Fruit fly (Drosophila melanogaster) whole organism, embryonic: ENCODE data around the gene CG13315.

Experiments
- Bgb ChIP-seq: fragments of 200-800 bp; sonication (Bioruptor generic); IDR thresholded peaks from 2 replicates; pipeline ENCODE4 v1.3.6; 2022; ENCODE audit warnings: missing biosample characterization, missing genetic modification characterization; ENCODE audit not compliant: partially characterized antibody
- Bteb2 ChIP-seq: fragments of 200-800 bp; sonication (Bioruptor generic); optimal IDR thresholded peaks from 2 replicates; lab custom pipeline; 2016; ENCODE audit warnings: missing biosample characterization, missing genetic modification characterization
- CG11398 ChIP-seq: fragments of 200-800 bp; sonication (Bioruptor generic); optimal IDR thresholded peaks from 2 replicates; lab custom pipeline; 2016; ENCODE audit warnings: missing biosample characterization, missing genetic modification characterization
- CG12769 ChIP-seq: fragments of 200-800 bp; sonication (Bioruptor generic); optimal IDR thresholded peaks from 2 replicates; lab custom pipeline; 2019; ENCODE audit warnings: missing biosample characterization, mild to moderate bottlenecking, missing genetic modification characterization, moderate library complexity
- CG13894 ChIP-seq: fragments of 200-800 bp; sonication (Bioruptor generic); optimal IDR thresholded peaks from 3 replicates; lab custom pipeline; 2018; ENCODE audit warnings: missing biosample characterization, mild to moderate bottlenecking, missing genetic modification characterization, moderate library complexity
- CG14050 ChIP-seq: fragments of 200-800 bp; sonication (Bioruptor generic); IDR thresholded peaks from 3 replicates; pipeline ENCODE4 v1.3.6; 2022; ENCODE audit warnings: missing biosample characterization, missing genetic modification characterization
- CG15073 ChIP-seq: fragments of 200-800 bp; sonication (Bioruptor generic); optimal IDR thresholded peaks from 2 replicates; lab custom pipeline; 2016; ENCODE audit warnings: missing biosample characterization, missing genetic modification characterization
- CG15269 ChIP-seq: fragments of 200-800 bp; sonication (Bioruptor generic); optimal IDR thresholded peaks from 2 replicates; lab custom pipeline; 2018; ENCODE audit warnings: missing biosample characterization, mild to moderate bottlenecking, missing genetic modification characterization, moderate library complexity
- CG16813 ChIP-seq: fragments of 200-800 bp; sonication (Bioruptor generic); IDR thresholded peaks from 3 replicates; pipeline ENCODE4 v1.3.6; 2022; ENCODE audit warnings: missing biosample characterization, missing genetic modification characterization; ENCODE audit not compliant: partially characterized antibody
- CG16815 ChIP-seq: fragments of 200-800 bp; sonication (Bioruptor generic); optimal IDR thresholded peaks from 3 replicates; lab custom pipeline; 2017; ENCODE audit warnings: missing biosample characterization, mild to moderate bottlenecking, missing genetic modification characterization
- CG2129 ChIP-seq: fragments of 200-800 bp; sonication (Bioruptor generic); IDR thresholded peaks from 2 replicates; pipeline ENCODE4 v1.3.6; 2022; ENCODE audit warnings: missing biosample characterization, missing genetic modification characterization; ENCODE audit not compliant: partially characterized antibody
- CG2199 ChIP-seq: fragments of 200-800 bp; sonication (Bioruptor generic); IDR thresholded peaks from 3 replicates; pipeline ENCODE4 v1.3.6; 2022; ENCODE audit warnings: missing biosample characterization, missing genetic modification characterization
- CG31224 ChIP-seq: fragments of 200-800 bp; sonication (Bioruptor generic); IDR thresholded peaks from 2 replicates; pipeline ENCODE4 v1.3.6; 2022; ENCODE audit warnings: missing biosample characterization, missing genetic modification characterization
- CG42726 ChIP-seq: fragments of 200-800 bp; sonication (Bioruptor generic); IDR thresholded peaks from 2 replicates; pipeline ENCODE4 v1.3.6; 2022; ENCODE audit warnings: missing biosample characterization, missing genetic modification characterization; ENCODE audit not compliant: partially characterized antibody
- CG4360 ChIP-seq: fragments of 200-800 bp; sonication (Bioruptor generic); IDR thresholded peaks from 2 replicates; pipeline ENCODE4 v1.3.6; 2022; ENCODE audit warnings: missing biosample characterization, missing genetic modification characterization
- CG4424 ChIP-seq: fragments of 200-800 bp; sonication (Bioruptor generic); optimal IDR thresholded peaks from 3 replicates; lab custom pipeline; 2016; ENCODE audit warnings: missing biosample characterization, missing genetic modification characterization
- CG4820 ChIP-seq: fragments of 200-800 bp; sonication (Bioruptor generic); optimal IDR thresholded peaks from 3 replicates; lab custom pipeline; 2016; ENCODE audit warnings: missing biosample characterization, missing genetic modification characterization
- CG6654 ChIP-seq: fragments of 200-800 bp; sonication (Bioruptor generic); optimal IDR thresholded peaks from 2 replicates; lab custom pipeline; 2017; ENCODE audit warnings: missing biosample characterization, mild to moderate bottlenecking, missing genetic modification characterization
- CG7271 ChIP-seq: fragments of 200-800 bp; sonication (Bioruptor generic); optimal IDR thresholded peaks from 2 replicates; lab custom pipeline; 2018; ENCODE audit warnings: missing biosample characterization, mild to moderate bottlenecking, missing genetic modification characterization, moderate library complexity
- CG7556 ChIP-seq: fragments of 200-800 bp; sonication (Bioruptor generic); optimal IDR thresholded peaks from 2 replicates; lab custom pipeline; 2017; ENCODE audit warnings: missing biosample characterization, mild to moderate bottlenecking, missing genetic modification characterization
- Dip2 ChIP-seq: fragments of 200-800 bp; sonication (Bioruptor generic); IDR thresholded peaks from 2 replicates; pipeline ENCODE4 v1.3.6; 2022; ENCODE audit warnings: missing biosample characterization, missing genetic modification characterization
- Ets65A ChIP-seq: fragments of 200-800 bp; sonication (Bioruptor generic); peaks from one replicate; lab custom pipeline; 2016; ENCODE audit warnings: missing biosample characterization, missing genetic modification characterization
- H2.0 ChIP-seq: fragments of 200-800 bp; sonication (Bioruptor generic); IDR thresholded peaks from 2 replicates; pipeline ENCODE4 v1.3.6; 2022; ENCODE audit warnings: missing biosample characterization, missing genetic modification characterization
- HLH4C ChIP-seq: fragments of 200-800 bp; sonication (Bioruptor generic); IDR thresholded peaks from 3 replicates; pipeline ENCODE4 v1.3.6; 2022; ENCODE audit warnings: missing biosample characterization, missing genetic modification characterization; ENCODE audit not compliant: partially characterized antibody
- Hmr ChIP-seq: fragments of 200-800 bp; sonication (Bioruptor generic); optimal IDR thresholded peaks from 3 replicates; lab custom pipeline; 2017; ENCODE audit warnings: mild to moderate bottlenecking, missing biosample characterization, missing genetic modification reagents, missing genetic modification characterization
- Mad ChIP-seq: fragments of 200-800 bp; sonication (Bioruptor generic); optimal IDR thresholded peaks from 2 replicates; lab custom pipeline; 2016; ENCODE audit warnings: missing biosample characterization, missing genetic modification characterization
- Med ChIP-seq: fragments of 200-800 bp; sonication (Bioruptor generic); peaks from one replicate; lab custom pipeline; 2016; ENCODE audit warnings: missing biosample characterization, missing genetic modification characterization, mild to moderate bottlenecking, inconsistent platforms, moderate library complexity
- Pdp1 ChIP-seq, 2 experiments: fragments of 200-800 bp; sonication (Bioruptor generic); optimal IDR thresholded peaks; 3 replicates each; lab custom pipeline; 2016; ENCODE audit warnings: missing biosample characterization in 2 of 2, missing genetic modification characterization in 2 of 2, mild to moderate bottlenecking in 1 of 2, moderate library complexity in 1 of 2
- Ssrp ChIP-seq: fragments of 200-800 bp; sonication (Bioruptor generic); optimal IDR thresholded peaks from 2 replicates; lab custom pipeline; 2018; ENCODE audit warnings: missing biosample characterization, mild to moderate bottlenecking, missing genetic modification characterization, moderate library complexity
- amos ChIP-seq: fragments of 200-800 bp; sonication (Bioruptor generic); IDR thresholded peaks from 2 replicates; pipeline ENCODE4 v1.3.6; 2022; ENCODE audit warnings: missing biosample characterization, missing genetic modification characterization; ENCODE audit not compliant: partially characterized antibody
- bbx ChIP-seq: fragments of 200-800 bp; sonication (Bioruptor generic); IDR thresholded peaks from 2 replicates; pipeline ENCODE4 v1.3.6; 2022; ENCODE audit warnings: missing biosample characterization, missing genetic modification characterization; ENCODE audit not compliant: partially characterized antibody
- caup ChIP-seq: fragments of 200-800 bp; sonication (Bioruptor generic); optimal IDR thresholded peaks from 3 replicates; lab custom pipeline; 2017; ENCODE audit warnings: missing biosample characterization, mild to moderate bottlenecking, missing genetic modification characterization, moderate library complexity; ENCODE audit not compliant: severe bottlenecking
- ci ChIP-seq: fragments of 200-800 bp; sonication (Bioruptor generic); IDR thresholded peaks from 3 replicates; pipeline ENCODE4 v1.3.6; 2022; ENCODE audit warnings: missing biosample characterization, missing genetic modification characterization
- dmrt11E ChIP-seq: fragments of 200-800 bp; sonication (Bioruptor generic); optimal IDR thresholded peaks from 3 replicates; lab custom pipeline; 2018; ENCODE audit warnings: missing biosample characterization, mild to moderate bottlenecking, missing genetic modification characterization, moderate library complexity
- gfzf ChIP-seq: fragments of 200-800 bp; sonication (Bioruptor generic); optimal IDR thresholded peaks from 2 replicates; lab custom pipeline; 2016; ENCODE audit warnings: missing biosample characterization, mild to moderate bottlenecking, missing genetic modification characterization, moderate library complexity
- gro ChIP-seq: fragments of 200-800 bp; sonication (Bioruptor generic); optimal IDR thresholded peaks from 2 replicates; lab custom pipeline; 2016; ENCODE audit warnings: missing biosample characterization, missing genetic modification characterization
- lab ChIP-seq: fragments of 200-800 bp; sonication (Bioruptor generic); optimal IDR thresholded peaks from 3 replicates; lab custom pipeline; 2017; ENCODE audit warnings: missing biosample characterization, missing genetic modification characterization, mild to moderate bottlenecking, moderate library complexity, missing genetic modification reagents
- pita ChIP-seq: fragments of 200-800 bp; sonication (Bioruptor generic); optimal IDR thresholded peaks from 2 replicates; lab custom pipeline; 2017; ENCODE audit warnings: missing biosample characterization, mild to moderate bottlenecking, missing genetic modification characterization
- row ChIP-seq: fragments of 200-800 bp; sonication (Bioruptor generic); IDR thresholded peaks from 3 replicates; pipeline ENCODE4 v1.3.6; 2022; ENCODE audit warnings: missing biosample characterization, missing genetic modification characterization
- sd ChIP-seq: fragments of 200-800 bp; sonication (Bioruptor generic); optimal IDR thresholded peaks from 3 replicates; lab custom pipeline; 2018; ENCODE audit warnings: missing biosample characterization, mild to moderate bottlenecking, missing genetic modification characterization, moderate library complexity
- sens ChIP-seq: fragments of 200-800 bp; sonication (Bioruptor generic); peaks from one replicate; lab custom pipeline; 2016; ENCODE audit warnings: missing biosample characterization, missing genetic modification characterization
- sug ChIP-seq: fragments of 200-800 bp; optimal IDR thresholded peaks from 2 replicates; lab custom pipeline; 2019; ENCODE audit warnings: missing biosample characterization, mild to moderate bottlenecking, missing genetic modification characterization, moderate library complexity
- vnd ChIP-seq: fragments of 200-800 bp; sonication (Bioruptor generic); IDR thresholded peaks from 3 replicates; pipeline ENCODE4 v1.3.6; 2022; ENCODE audit warnings: missing biosample characterization, missing genetic modification characterization; ENCODE audit not compliant: partially characterized antibody

CG13315 gene

DNA sequence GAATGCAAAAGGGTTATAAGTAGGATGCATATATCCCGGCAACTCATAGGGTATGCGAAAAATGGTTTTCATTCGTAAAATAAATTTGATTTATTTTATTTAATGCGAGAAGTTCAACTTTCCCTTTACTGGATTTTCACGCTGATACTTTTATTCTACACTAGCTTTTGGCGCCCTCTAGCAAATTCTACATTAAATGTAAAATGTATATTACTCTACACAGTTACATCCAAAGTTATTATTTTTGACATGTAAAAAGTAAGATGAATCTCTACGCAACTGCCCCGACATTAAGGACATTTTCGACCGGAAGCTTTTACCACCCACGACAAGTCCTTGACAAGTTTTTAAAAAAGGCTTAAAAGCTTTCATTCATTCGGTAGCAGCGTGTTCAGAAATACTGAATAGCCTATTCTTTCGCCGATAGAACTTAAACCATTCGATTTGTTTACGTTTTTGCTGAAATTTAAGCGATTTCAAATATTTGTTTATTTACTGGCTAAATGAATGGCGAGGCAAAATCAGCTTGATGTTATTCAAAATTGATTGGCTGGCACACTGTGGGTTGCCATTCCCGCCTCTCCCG, 41.8 kb upstream of the CG13315 start (continued):
- TF ChIP-seq vnd (GFP tag; lab: Robert Waterston, UW) (0 out of 3 replicates have a peak, but pooled peaks have one; percentile 33), bbx (GFP tag; lab: Robert Waterston, UW) (peak; percentile 26; the same call in 1 of the 2 replicates), pita (GFP tag; lab: Kevin White, UChicago) (peak; percentile 16), HLH4C (GFP tag; lab: Robert Waterston, UW) (peak; percentile 28; the same call in 1 of the 3 replicates), Bgb (GFP tag; lab: Robert Waterston, UW) (peak; percentile 73), sd (tag; lab: Kevin White, UChicago) (peak; percentile 37), CG2199 (GFP tag; lab: Robert Waterston, UW) (peak; percentile 84), sens (GFP tag; lab: Kevin White, UChicago) (peak; percentile 56), ci (GFP tag; lab: Robert Waterston, UW) (0 out of 3 replicates have a peak, but pooled peaks have one; percentile 32), lab (GFP tag; lab: Kevin White, UChicago) (no peak), CG16815 (GFP tag; lab: Kevin White, UChicago) (no peak), caup (no peak), CG42726 (GFP tag; lab: Robert Waterston, UW) (peak; percentile 65), amos (peak; percentile 74), CG4820 (no peak), CG11398 (GFP tag; lab: Kevin White, UChicago) (no peak), row (GFP tag; lab: Robert Waterston, UW) (no peak)

DNA sequence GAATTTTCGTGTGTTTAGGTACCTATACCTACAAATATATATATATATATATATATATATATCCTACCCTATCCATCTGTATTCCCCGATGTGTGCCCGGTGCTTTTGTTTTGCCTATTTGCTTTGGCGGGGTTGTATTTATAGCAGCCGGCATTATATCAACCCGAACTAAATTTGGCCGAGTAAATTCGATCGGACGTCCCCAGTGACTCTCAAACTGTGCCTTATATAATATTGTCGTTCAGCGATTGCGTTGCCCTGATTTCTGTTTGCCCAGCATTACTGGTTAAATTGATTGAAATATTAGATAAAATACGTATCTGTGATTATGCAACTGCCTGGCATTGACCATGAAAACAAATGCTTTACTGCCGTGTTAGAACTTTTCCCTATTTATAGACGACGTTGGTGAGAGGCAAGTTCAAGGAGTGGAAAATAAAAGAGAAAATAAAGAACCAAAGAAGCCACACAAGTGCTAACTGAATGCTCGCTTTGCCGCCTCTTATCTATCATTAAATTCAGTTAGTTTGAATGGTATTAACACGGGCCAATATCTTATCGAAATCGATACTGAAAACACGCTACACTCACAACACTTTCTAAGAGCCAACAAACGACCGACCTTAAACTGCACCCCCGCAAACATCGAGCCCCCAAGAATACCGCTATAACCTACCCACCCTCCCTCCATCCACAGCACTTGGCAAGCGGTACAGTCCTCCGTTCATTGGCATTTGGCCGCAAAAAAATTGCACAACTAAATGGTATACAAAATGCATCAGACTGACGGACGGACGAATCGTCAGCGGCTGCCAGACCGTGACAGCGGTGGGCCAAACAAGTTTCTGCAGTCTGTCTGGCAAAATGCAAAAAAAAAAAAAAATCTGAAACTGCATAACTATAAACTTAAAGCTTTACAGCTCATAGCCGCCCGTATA, 40.5 kb upstream of the CG13315 start:
- TF ChIP-seq Mad (GFP tag; lab: Kevin White, UChicago) (no peak), Hmr (peak; percentile 7), Med (GFP tag; lab: Kevin White, UChicago) (peak; percentile 7), sug (tag; lab: Kevin White, UChicago) (peak; percentile 86), CG12769 (tag; lab: Kevin White, UChicago) (peak; percentile 68), sens (GFP tag; lab: Kevin White, UChicago) (peak; percentile 31), dmrt11E (tag; lab: Kevin White, UChicago) (no peak), Pdp1 (GFP tag; optimal IDR thresholded peaks at IDR 0.05; lab: Kevin White, UChicago) (peak in 1 of 2 experiments; percentile 95), CG31224 (GFP tag; lab: Robert Waterston, UW) (peak; percentile 37; the same call in 1 of the 2 replicates), CG6654 (GFP tag; lab: Kevin White, UChicago) (peak; percentile 86), Ets65A (GFP tag; lab: Kevin White, UChicago) (peak; percentile 89), CG13894 (peak; percentile 23), CG15073 (no peak)

DNA sequence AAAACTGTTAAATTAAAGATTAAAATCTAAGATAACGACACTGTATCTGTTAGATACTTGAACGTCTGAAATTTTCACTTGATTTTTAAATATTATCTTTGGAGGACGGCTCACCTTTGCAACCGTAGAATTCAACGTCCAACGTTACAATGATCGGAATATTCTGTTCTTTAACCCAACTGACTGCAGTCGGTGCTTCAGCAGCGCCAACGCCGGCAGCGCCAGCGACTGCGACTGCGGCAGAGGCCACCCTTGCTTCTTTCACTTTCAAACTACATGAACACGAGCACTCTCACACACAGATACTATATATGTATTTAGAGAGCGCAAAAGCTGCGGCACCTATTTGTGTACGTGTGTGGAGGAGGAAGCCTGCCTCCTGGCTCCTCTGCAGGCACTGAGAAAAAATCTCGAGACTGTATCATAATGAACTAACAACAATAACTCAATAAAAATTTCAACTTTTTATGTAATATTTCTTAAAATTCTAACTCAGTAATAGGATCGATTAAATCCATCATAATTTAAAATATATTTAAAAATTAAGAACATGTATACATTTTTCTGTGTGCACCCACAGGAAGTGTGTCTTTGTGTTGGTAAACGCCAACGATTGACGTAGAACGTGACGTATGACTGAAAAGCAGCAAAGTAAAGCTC, 39.1 kb upstream of the CG13315 start:
- TF ChIP-seq Bteb2 (GFP tag; lab: Kevin White, UChicago) (peak; percentile 60), CG7556 (GFP tag; lab: Kevin White, UChicago) (peak; percentile 96), Dip2 (GFP tag; lab: Robert Waterston, UW) (no peak), gfzf (GFP tag; lab: Kevin White, UChicago) (no peak), CG15269 (tag; lab: Kevin White, UChicago) (peak; percentile 90), CG4360 (GFP tag; lab: Robert Waterston, UW) (peak; percentile 51), gro (GFP tag; lab: Kevin White, UChicago) (peak; percentile 59), amos (no peak), CG4424 (GFP tag; lab: Kevin White, UChicago) (peak; percentile 90), Ssrp (tag; lab: Kevin White, UChicago) (peak; percentile 88), CG14050 (GFP tag; lab: Robert Waterston, UW) (peak; percentile 79), CG16813 (no peak), CG7271 (tag; lab: Kevin White, UChicago) (no peak), H2.0 (GFP tag; lab: Robert Waterston, UW) (peak; percentile 86), CG2129 (no peak)
